Fruit fly (Drosophila melanogaster) whole organism: Measurements from ENCODE around the gene ImpE1.

Source experiments
- CG8478 ChIP-seq: fragments of >200 bp; optimal IDR thresholded peaks from 2 replicates; lab custom pipeline; 2018; ENCODE audit warnings: inconsistent platforms
- psq ChIP-seq: fragments of >200 bp; optimal IDR thresholded peaks from 2 replicates; lab custom pipeline; 2017
- usp ChIP-seq: fragments of >200 bp; optimal IDR thresholded peaks from 2 replicates; lab custom pipeline; 2017; ENCODE audit warnings: missing biosample characterization, missing genetic modification characterization, mixed read lengths

- TF ChIP-seq psq (lab: Kevin White, UChicago) (no peak), usp (GFP tag; lab: Kevin White, UChicago) (no peak), CG8478 (lab: Kevin White, UChicago) (no peak)
Measured at dm6 chr3L:8412725-8413124, 40.5 kb downstream of the ImpE1 start, which contains the start of the genes Oseg1 and mtrm.
